Fruit fly (Drosophila melanogaster) whole organism: ENCODE measurements around the gene CAH4.
A peak's percentile ranks its signal among the peaks of the same experiment; 100 is the strongest.

Experiments used
- CG8478 ChIP-seq: fragments of >200 bp; optimal IDR thresholded peaks from 2 replicates; lab custom pipeline; 2018; ENCODE audit warnings: inconsistent platforms
- Dll ChIP-seq: fragments of >200 bp; optimal IDR thresholded peaks from 2 replicates; lab custom pipeline; 2017
- EcR ChIP-seq, 2 experiments: fragments of >200 bp; optimal IDR thresholded peaks; 2 replicates each; lab custom pipeline; 2017; ENCODE audit warnings: missing biosample characterization in 2 of 2, missing genetic modification characterization in 2 of 2, missing genetic modification reagents in 2 of 2
- pan ChIP-seq: fragments of >200 bp; optimal IDR thresholded peaks from 2 replicates; lab custom pipeline; 2017
- psq ChIP-seq: fragments of >200 bp; optimal IDR thresholded peaks from 2 replicates; lab custom pipeline; 2017
- usp ChIP-seq: fragments of >200 bp; optimal IDR thresholded peaks from 2 replicates; lab custom pipeline; 2017; ENCODE audit warnings: missing biosample characterization, missing genetic modification characterization, mixed read lengths

The CAH4 gene

dm6 chr3R:24876843-24877457, 19.6 kb upstream of the CAH4 start, which contains the start of the genes CG11089 and CG31381:
CG11089 (plus strand) TSS chr3R:24877045.
CG31381 (plus strand) TSS chr3R:24877045.
- TF ChIP-seq EcR (GFP tag; optimal IDR thresholded peaks at IDR 0.05; lab: Kevin White, UChicago) = no peak
- TF ChIP-seq psq (lab: Kevin White, UChicago) = no peak
- no peak for TF ChIP-seq pan
- TF ChIP-seq CG8478 (lab: Kevin White, UChicago) = no peak
- no peak for TF ChIP-seq usp (GFP tag; lab: Kevin White, UChicago)
- no peak for TF ChIP-seq Dll (lab: Kevin White, UChicago)

dm6 chr3R:24875939-24876842, 18.8 kb upstream of the CAH4 start, which contains the start of gene CG3744:
CG3744 (minus strand) TSS chr3R:24876654.
- TF ChIP-seq psq (lab: Kevin White, UChicago) (no peak), CG8478 (lab: Kevin White, UChicago) (peak; percentile 59), Dll (lab: Kevin White, UChicago) (no peak)

- TF ChIP-seq EcR (GFP tag; optimal IDR thresholded peaks at IDR 0.05; lab: Kevin White, UChicago) (no peak), pan (no peak), psq (lab: Kevin White, UChicago) (no peak), usp (GFP tag; lab: Kevin White, UChicago) (no peak), Dll (lab: Kevin White, UChicago) (no peak), CG8478 (lab: Kevin White, UChicago) (no peak)
Measured at dm6 chr3R:24870389-24871048, 13.2 kb upstream of the CAH4 start, which contains the start of gene CycB3. CycB3 (minus strand) TSS chr3R:24870816.

- no peak for TF ChIP-seq psq (lab: Kevin White, UChicago)
- no peak for TF ChIP-seq pan
- no peak for TF ChIP-seq EcR (GFP tag; optimal IDR thresholded peaks at IDR 0.05; lab: Kevin White, UChicago)
- TF ChIP-seq Dll (lab: Kevin White, UChicago) = no peak
- no peak for TF ChIP-seq usp (GFP tag; lab: Kevin White, UChicago)
- TF ChIP-seq CG8478 (lab: Kevin White, UChicago) = no peak
Measured at dm6 chr3R:24867956-24868355, 10.6 kb upstream of the CAH4 start.

- TF ChIP-seq pan (no peak), EcR (GFP tag; optimal IDR thresholded peaks at IDR 0.05; lab: Kevin White, UChicago) (no peak), psq (lab: Kevin White, UChicago) (no peak), CG8478 (lab: Kevin White, UChicago) (no peak), usp (GFP tag; lab: Kevin White, UChicago) (no peak), Dll (lab: Kevin White, UChicago) (no peak)
Measured at dm6 chr3R:24866976-24867375, 9.6 kb upstream of the CAH4 start.

dm6 chr3R:24864719-24865400, 7.5 kb upstream of the CAH4 start, which contains the start of the genes Srg1 and Elal:
Srg1 (minus strand) TSS chr3R:24864732.
Elal (plus strand) TSS chr3R:24865350.
- no peak for TF ChIP-seq CG8478 (lab: Kevin White, UChicago)
- no peak for TF ChIP-seq usp (GFP tag; lab: Kevin White, UChicago)

- TF ChIP-seq EcR (GFP tag; optimal IDR thresholded peaks at IDR 0.05; lab: Kevin White, UChicago) (no peak), usp (GFP tag; lab: Kevin White, UChicago) (no peak), pan (no peak), Dll (lab: Kevin White, UChicago) (no peak), psq (lab: Kevin White, UChicago) (no peak), CG8478 (lab: Kevin White, UChicago) (no peak)
Measured at dm6 chr3R:24863894-24864293, 6.5 kb upstream of the CAH4 start.

dm6 chr3R:24862574-24863089, 5.3 kb upstream of the CAH4 start, which contains the start of gene CG7016:
CG7016 (plus strand) TSS chr3R:24862931.
- TF ChIP-seq Dll (lab: Kevin White, UChicago) = no peak
- no peak for TF ChIP-seq psq (lab: Kevin White, UChicago)
- no peak for TF ChIP-seq EcR (GFP tag; optimal IDR thresholded peaks at IDR 0.05; lab: Kevin White, UChicago)
- TF ChIP-seq usp (GFP tag; lab: Kevin White, UChicago) = no peak
- TF ChIP-seq CG8478 (lab: Kevin White, UChicago) = no peak
- TF ChIP-seq pan = no peak

- TF ChIP-seq CG8478 (lab: Kevin White, UChicago) (no peak), pan (no peak), EcR (GFP tag; optimal IDR thresholded peaks at IDR 0.05; lab: Kevin White, UChicago) (no peak), usp (GFP tag; lab: Kevin White, UChicago) (no peak), Dll (lab: Kevin White, UChicago) (no peak), psq (lab: Kevin White, UChicago) (no peak)
Measured at dm6 chr3R:24862065-24862464, 4.7 kb upstream of the CAH4 start, which contains the start of gene CG13640. CG13640 (minus strand) TSS chr3R:24862165.

- TF ChIP-seq pan (no peak), usp (GFP tag; lab: Kevin White, UChicago) (no peak), EcR (GFP tag; optimal IDR thresholded peaks at IDR 0.05; lab: Kevin White, UChicago) (no peak), psq (lab: Kevin White, UChicago) (no peak), Dll (lab: Kevin White, UChicago) (no peak), CG8478 (lab: Kevin White, UChicago) (no peak)
Measured at dm6 chr3R:24860316-24860826, 3.0 kb upstream of the CAH4 start, which contains the start of gene CG13639. CG13639 (minus strand) TSS chr3R:24860366.
